Worm (Caenorhabditis elegans) whole organism, L2 larva: ENCODE results near the gene tdpo-1.

Source experiments
- ama-1 ChIP-seq: fragments of 150-350 bp; optimal IDR thresholded peaks from 2 replicates; lab custom pipeline; 2018; ENCODE audit warnings: inconsistent platforms
- elt-3 ChIP-seq: sonication (generic microtip); optimal IDR thresholded peaks from 2 replicates; lab custom pipeline; 2017; ENCODE audit warnings: missing biosample characterization, missing genetic modification characterization
- fos-1 ChIP-seq: fragments of 150-350 bp; optimal IDR thresholded peaks from 2 replicates; lab custom pipeline; 2014; ENCODE audit warnings: missing biosample characterization, missing genetic modification characterization
- lin-39 ChIP-seq: fragments of 150-350 bp; optimal IDR thresholded peaks from 2 replicates; lab custom pipeline; 2014; ENCODE audit warnings: missing biosample characterization, missing genetic modification reagents, missing genetic modification characterization
- nhr-10 ChIP-seq: sonication (generic microtip); optimal IDR thresholded peaks from 2 replicates; lab custom pipeline; 2017; ENCODE audit warnings: missing biosample characterization, missing genetic modification characterization
- unc-39 ChIP-seq: fragments of 150-350 bp; optimal IDR thresholded peaks from 2 replicates; lab custom pipeline; 2014; ENCODE audit warnings: missing biosample characterization, missing genetic modification characterization
- ztf-1 ChIP-seq: fragments of 200-800 bp; sonication (Bioruptor generic); conservative IDR thresholded peaks from 2 replicates; pipeline ENCODE4 v1.3.6; 2022; ENCODE audit warnings: missing genetic modification characterization, missing compliant biosample characterization

DNA sequence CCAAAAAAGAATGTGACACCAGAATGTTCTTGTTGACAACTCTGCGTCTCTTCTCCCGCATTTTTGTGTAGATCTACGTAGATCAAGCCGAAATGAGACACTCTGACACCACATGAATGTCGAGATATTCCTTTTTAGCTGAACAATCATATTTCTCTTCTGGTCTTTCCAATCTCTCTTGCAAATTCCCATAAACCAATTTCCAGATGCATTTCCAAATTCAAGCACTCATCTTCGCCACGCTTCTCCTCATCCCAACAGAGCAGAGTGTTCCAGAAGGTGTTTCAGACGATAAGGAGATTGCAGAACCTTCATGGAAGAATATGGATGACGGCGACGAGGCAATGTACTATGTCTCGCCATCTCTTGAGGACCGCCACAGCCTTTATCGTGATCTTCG is 20.1 kb downstream of the tdpo-1 start, which contains the start of gene Y76B12C.8:
- TF ChIP-seq ztf-1 (GFP tag; lab: Robert Waterston, UW) (no peak), lin-39 (tag; lab: Kevin White, UChicago) (no peak), elt-3 (no peak), unc-39 (tag; lab: Kevin White, UChicago) (no peak), ama-1 (lab: Kevin White, UChicago) (no peak), nhr-10 (no peak), fos-1 (tag; lab: Kevin White, UChicago) (no peak)
